Fruit fly (Drosophila melanogaster) whole organism, prepupa: ENCODE results near the gene wts.
A peak's percentile ranks its signal among the peaks of the same experiment; 100 is the strongest.

ENCODE experiments used
- CG10669 ChIP-seq: fragments of 200-800 bp; sonication (Bioruptor generic); optimal IDR thresholded peaks from 3 replicates; lab custom pipeline; 2018; ENCODE audit warnings: missing biosample characterization, mild to moderate bottlenecking, missing genetic modification characterization, moderate library complexity
- CG31627 ChIP-seq: fragments of 200-800 bp; sonication (Bioruptor generic); optimal IDR thresholded peaks from 3 replicates; lab custom pipeline; 2016; ENCODE audit warnings: missing biosample characterization, missing genetic modification characterization
- CG6276 ChIP-seq: fragments of 200-800 bp; sonication (Bioruptor generic); optimal IDR thresholded peaks from 2 replicates; lab custom pipeline; 2017; ENCODE audit warnings: missing biosample characterization, mild to moderate bottlenecking, missing genetic modification characterization
- CG6792 ChIP-seq: fragments of 200-800 bp; sonication (Bioruptor generic); optimal IDR thresholded peaks from 3 replicates; lab custom pipeline; 2016; ENCODE audit warnings: missing biosample characterization, missing genetic modification characterization
- CG6854 ChIP-seq: fragments of 200-800 bp; sonication (Bioruptor generic); optimal IDR thresholded peaks from 2 replicates; lab custom pipeline; 2017; ENCODE audit warnings: missing biosample characterization, mild to moderate bottlenecking, missing genetic modification characterization
- CG8119 ChIP-seq: fragments of 200-800 bp; sonication (Bioruptor generic); IDR thresholded peaks from 3 replicates; pipeline ENCODE4 v1.3.6; 2022; ENCODE audit warnings: missing biosample characterization, missing genetic modification characterization
- CG8632 ChIP-seq: fragments of 200-800 bp; sonication (Bioruptor generic); optimal IDR thresholded peaks from 3 replicates; lab custom pipeline; 2016; ENCODE audit warnings: missing biosample characterization, missing genetic modification characterization
- Eip75B ChIP-seq: fragments of 200-800 bp; sonication (Bioruptor generic); optimal IDR thresholded peaks from 3 replicates; lab custom pipeline; 2016; ENCODE audit warnings: missing biosample characterization, missing genetic modification characterization
- Eip78C ChIP-seq: fragments of 200-800 bp; sonication (Bioruptor generic); peaks from one replicate; lab custom pipeline; 2016; ENCODE audit warnings: missing biosample characterization, missing genetic modification characterization
- Ets96B ChIP-seq: fragments of 200-800 bp; optimal IDR thresholded peaks from 2 replicates; lab custom pipeline; 2019; ENCODE audit warnings: missing biosample characterization, mild to moderate bottlenecking, missing genetic modification characterization, moderate library complexity
- Hr39 ChIP-seq: fragments of 200-800 bp; sonication (Bioruptor generic); optimal IDR thresholded peaks from 2 replicates; lab custom pipeline; 2016; ENCODE audit warnings: missing biosample characterization, missing genetic modification characterization
- Hr4 ChIP-seq: fragments of 200-800 bp; sonication (Bioruptor generic); optimal IDR thresholded peaks from 3 replicates; lab custom pipeline; 2016; ENCODE audit warnings: missing biosample characterization, missing genetic modification characterization
- Lpt ChIP-seq: fragments of 200-800 bp; sonication (Bioruptor generic); optimal IDR thresholded peaks from 3 replicates; lab custom pipeline; 2016; ENCODE audit warnings: missing biosample characterization, missing genetic modification characterization
- Sox14 ChIP-seq: fragments of 200-800 bp; sonication (Bioruptor generic); optimal IDR thresholded peaks from 3 replicates; lab custom pipeline; 2016; ENCODE audit warnings: missing biosample characterization, missing genetic modification characterization
- achi ChIP-seq: fragments of 200-800 bp; sonication (Bioruptor generic); optimal IDR thresholded peaks from 3 replicates; lab custom pipeline; 2016; ENCODE audit warnings: missing biosample characterization, missing genetic modification characterization
- eg ChIP-seq: fragments of 200-800 bp; sonication (Bioruptor generic); IDR thresholded peaks from 3 replicates; pipeline ENCODE4 v1.3.6; 2022; ENCODE audit warnings: missing biosample characterization, missing genetic modification characterization
- fkh ChIP-seq: fragments of 200-800 bp; sonication (Bioruptor generic); optimal IDR thresholded peaks from 3 replicates; lab custom pipeline; 2017; ENCODE audit warnings: missing biosample characterization, mild to moderate bottlenecking, missing genetic modification characterization, moderate library complexity
- lz ChIP-seq: fragments of 200-800 bp; sonication (Bioruptor generic); optimal IDR thresholded peaks from 3 replicates; lab custom pipeline; 2016; ENCODE audit warnings: missing biosample characterization, missing genetic modification characterization
- net ChIP-seq: fragments of 200-800 bp; sonication (Bioruptor generic); optimal IDR thresholded peaks from 3 replicates; lab custom pipeline; 2016; ENCODE audit warnings: missing biosample characterization, missing genetic modification characterization
- pdm3 ChIP-seq: fragments of 200-800 bp; sonication (Bioruptor generic); optimal IDR thresholded peaks from 3 replicates; lab custom pipeline; 2016; ENCODE audit warnings: missing biosample characterization, missing genetic modification characterization
- salr ChIP-seq, 2 experiments: fragments of 200-800 bp; sonication (Bioruptor generic); optimal IDR thresholded peaks; 3 replicates each; lab custom pipeline; 2016 to 2018; ENCODE audit warnings: missing biosample characterization in 2 of 2, missing genetic modification characterization in 2 of 2, mild to moderate bottlenecking in 1 of 2
- svp ChIP-seq: fragments of 200-800 bp; sonication (Bioruptor generic); peaks from one replicate; lab custom pipeline; 2016; ENCODE audit warnings: missing biosample characterization, missing genetic modification characterization
- vri ChIP-seq: fragments of 200-800 bp; sonication (Bioruptor generic); optimal IDR thresholded peaks from 3 replicates; lab custom pipeline; 2016; ENCODE audit warnings: missing biosample characterization, mild to moderate bottlenecking, missing genetic modification characterization

wts gene

dm6 chr3R:30741371-30741770, 65.0 kb downstream of the wts start:
- TF ChIP-seq CG8119, result no peak
- no peak for TF ChIP-seq fkh (GFP tag; lab: Kevin White, UChicago)
- no peak for TF ChIP-seq CG6792
- no peak for TF ChIP-seq CG8632 (GFP tag; lab: Kevin White, UChicago)
- no peak for TF ChIP-seq CG6854
- no peak for TF ChIP-seq lz (GFP tag; lab: Kevin White, UChicago)
- TF ChIP-seq eg (GFP tag; lab: Robert Waterston, UW), result peak; percentile 26; the same call in 1 of the 3 replicates
- peak; percentile 83 for TF ChIP-seq svp (GFP tag; lab: Kevin White, UChicago)
- no peak for TF ChIP-seq achi (GFP tag; lab: Kevin White, UChicago)
- no peak for TF ChIP-seq Eip75B (GFP tag; lab: Kevin White, UChicago)
- TF ChIP-seq Sox14, result no peak
- TF ChIP-seq CG10669 (GFP tag; lab: Kevin White, UChicago), result no peak
- no peak for TF ChIP-seq vri
- TF ChIP-seq net (GFP tag; lab: Kevin White, UChicago), result no peak
- no peak for TF ChIP-seq Ets96B (tag; lab: Kevin White, UChicago)
- peak; percentile 52 for TF ChIP-seq Eip78C (GFP tag; lab: Kevin White, UChicago)
- TF ChIP-seq Hr39 (GFP tag; lab: Kevin White, UChicago), result peak; percentile 17
- TF ChIP-seq salr (GFP tag; optimal IDR thresholded peaks at IDR 0.05; lab: Kevin White, UChicago), result no peak
- no peak for TF ChIP-seq Hr4 (GFP tag; lab: Kevin White, UChicago)
- no peak for TF ChIP-seq CG31627
- TF ChIP-seq CG6276, result no peak
- TF ChIP-seq Lpt (GFP tag; lab: Kevin White, UChicago), result no peak
- TF ChIP-seq pdm3, result no peak
- TF ChIP-seq, all 60 proteins: peak for 4
